Worm (Caenorhabditis elegans) whole organism, L4 larva: ENCODE results near the gene ntp-1.

ENCODE experiments used
- F37D6.2 ChIP-seq: sonication (generic microtip); optimal IDR thresholded peaks from 2 replicates; lab custom pipeline; 2016; ENCODE audit warnings: mild to moderate bottlenecking, missing genetic modification characterization, missing compliant biosample characterization
- F49E8.2 ChIP-seq: sonication (generic microtip); optimal IDR thresholded peaks from 2 replicates; lab custom pipeline; 2016; ENCODE audit warnings: missing compliant biosample characterization, mild to moderate bottlenecking, missing genetic modification characterization, borderline replicate concordance
- T20F7.1 ChIP-seq: fragments of 200-800 bp; sonication (Bioruptor generic); optimal IDR thresholded peaks from 2 replicates; lab custom pipeline; 2018; ENCODE audit warnings: mild to moderate bottlenecking, missing genetic modification characterization, missing compliant biosample characterization
- T26A8.4 ChIP-seq: fragments of 200-800 bp; sonication (Bioruptor generic); IDR thresholded peaks from 2 replicates; pipeline ENCODE4 v1.3.6; 2022; ENCODE audit warnings: missing genetic modification characterization, missing compliant biosample characterization
- ZK337.2 ChIP-seq: fragments of 200-800 bp; sonication (Bioruptor generic); IDR thresholded peaks from 2 replicates; pipeline ENCODE4 v1.3.6; 2022; ENCODE audit warnings: missing genetic modification reagents, missing genetic modification characterization, missing compliant biosample characterization
- ZK546.5 ChIP-seq, 2 experiments: sonication (generic microtip); optimal IDR thresholded peaks; 2 replicates each; lab custom pipeline; 2017; ENCODE audit warnings: missing biosample characterization in 2 of 2, missing genetic modification characterization in 2 of 2
- aha-1 ChIP-seq: fragments of 150-350 bp; peaks from one replicate; lab custom pipeline; 2014; ENCODE audit warnings: missing biosample characterization, missing genetic modification characterization
- aly-2 ChIP-seq: sonication (generic microtip); optimal IDR thresholded peaks from 2 replicates; lab custom pipeline; 2018; ENCODE audit warnings: missing biosample characterization, missing genetic modification characterization
- ama-1 ChIP-seq: fragments of 150-350 bp; optimal IDR thresholded peaks from 2 replicates; lab custom pipeline; 2014; ENCODE audit warnings: inconsistent platforms, mixed read lengths
- attf-4 ChIP-seq: sonication (generic microtip); optimal IDR thresholded peaks from 3 replicates; lab custom pipeline; 2017; ENCODE audit warnings: missing biosample characterization, missing genetic modification characterization
- ceh-32 ChIP-seq: sonication (generic microtip); optimal IDR thresholded peaks from 2 replicates; lab custom pipeline; 2016; ENCODE audit warnings: mild to moderate bottlenecking, missing genetic modification characterization, missing compliant biosample characterization; ENCODE audit not compliant: poor library complexity
- cey-2 ChIP-seq: sonication (generic microtip); optimal IDR thresholded peaks from 3 replicates; lab custom pipeline; 2017; ENCODE audit warnings: missing genetic modification characterization, mild to moderate bottlenecking, missing compliant biosample characterization, antibody characterized with exemption, borderline replicate concordance; ENCODE audit not compliant: insufficient read depth
- ctbp-1 ChIP-seq: fragments of 200-800 bp; sonication (Bioruptor generic); IDR thresholded peaks from 2 replicates; pipeline ENCODE4 v1.3.6; 2022; ENCODE audit warnings: missing genetic modification reagents, missing genetic modification characterization, missing compliant biosample characterization
- daf-19 ChIP-seq: fragments of 200-800 bp; sonication (Bioruptor generic); conservative IDR thresholded peaks from 2 replicates; pipeline ENCODE4 v1.3.6; 2022; ENCODE audit warnings: missing genetic modification characterization, missing compliant biosample characterization
- dmd-6 ChIP-seq: fragments of 200-800 bp; sonication (Bioruptor generic); IDR thresholded peaks from 2 replicates; pipeline ENCODE4 v1.3.6; 2022; ENCODE audit warnings: missing genetic modification reagents, missing genetic modification characterization, missing compliant biosample characterization
- dmd-9 ChIP-seq: fragments of 200-800 bp; sonication (Bioruptor generic); IDR thresholded peaks from 2 replicates; pipeline ENCODE4 v1.3.6; 2022; ENCODE audit warnings: missing genetic modification reagents, missing genetic modification characterization, missing compliant biosample characterization
- duxl-1 ChIP-seq: sonication (generic microtip); optimal IDR thresholded peaks from 2 replicates; lab custom pipeline; 2016; ENCODE audit warnings: mild to moderate bottlenecking, missing genetic modification characterization, moderate library complexity, missing compliant biosample characterization; ENCODE audit not compliant: poor library complexity
- egl-43 ChIP-seq: fragments of 200-800 bp; sonication (Bioruptor generic); IDR thresholded peaks from 2 replicates; pipeline ENCODE4 v1.3.6; 2022; ENCODE audit warnings: missing genetic modification reagents, missing genetic modification characterization, missing compliant biosample characterization
- fkh-10 ChIP-seq: fragments of 150-350 bp; optimal IDR thresholded peaks from 2 replicates; lab custom pipeline; 2014; ENCODE audit warnings: missing biosample characterization, missing genetic modification reagents, missing genetic modification characterization
- lim-7 ChIP-seq: fragments of 200-800 bp; sonication (Bioruptor generic); IDR thresholded peaks from 2 replicates; pipeline ENCODE4 v1.3.6; 2022; ENCODE audit warnings: missing genetic modification characterization, missing compliant biosample characterization
- lin-39 ChIP-seq: fragments of 150-350 bp; optimal IDR thresholded peaks from 2 replicates; lab custom pipeline; 2014; ENCODE audit warnings: missing biosample characterization, missing genetic modification reagents, missing genetic modification characterization
- lir-3 ChIP-seq: sonication (generic microtip); optimal IDR thresholded peaks from 2 replicates; lab custom pipeline; 2016; ENCODE audit warnings: mild to moderate bottlenecking, missing genetic modification characterization, missing compliant biosample characterization
- mes-2 ChIP-seq: sonication (generic microtip); optimal IDR thresholded peaks from 2 replicates; lab custom pipeline; 2016; ENCODE audit warnings: missing genotype, mild to moderate bottlenecking, missing genetic modification characterization, missing compliant biosample characterization; ENCODE audit not compliant: poor library complexity, severe bottlenecking
- mxl-3 ChIP-seq: fragments of 200-800 bp; sonication (Bioruptor generic); optimal IDR thresholded peaks from 2 replicates; lab custom pipeline; 2018; ENCODE audit warnings: mild to moderate bottlenecking, missing genetic modification characterization, missing compliant biosample characterization
- nhr-111 ChIP-seq: fragments of 200-800 bp; sonication (Bioruptor generic); optimal IDR thresholded peaks from 2 replicates; lab custom pipeline; 2018; ENCODE audit warnings: mild to moderate bottlenecking, missing genetic modification characterization, missing compliant biosample characterization
- nhr-237 ChIP-seq: sonication (generic microtip); optimal IDR thresholded peaks from 2 replicates; lab custom pipeline; 2017; ENCODE audit warnings: missing biosample characterization, missing genetic modification characterization
- nhr-48 ChIP-seq: sonication (generic microtip); optimal IDR thresholded peaks from 2 replicates; lab custom pipeline; 2016; ENCODE audit warnings: mild to moderate bottlenecking, missing genetic modification characterization, missing compliant biosample characterization
- nhr-6 ChIP-seq: fragments of 150-350 bp; optimal IDR thresholded peaks from 2 replicates; lab custom pipeline; 2014; ENCODE audit warnings: missing biosample characterization, missing genetic modification characterization
- pha-4 ChIP-seq, 2 experiments: fragments of 150-350 bp in 1 of 2; fragments of 200-800 bp in 1 of 2; sonication (Bioruptor generic) in 1 of 2; IDR thresholded peaks in 1 of 2; optimal IDR thresholded peaks in 1 of 2; 2 replicates each; pipeline versions ENCODE4 v1.3.6 to Lab custom; 2014 to 2022; ENCODE audit warnings: missing genetic modification characterization in 2 of 2, missing genetic modification reagents in 2 of 2, missing biosample characterization in 1 of 2, missing compliant biosample characterization in 1 of 2
- pqm-1 ChIP-seq: sonication (generic microtip); optimal IDR thresholded peaks from 2 replicates; lab custom pipeline; 2017; ENCODE audit warnings: missing biosample characterization, missing genetic modification characterization
- rbr-2 ChIP-seq: sonication (generic microtip); optimal IDR thresholded peaks from 2 replicates; lab custom pipeline; 2016; ENCODE audit warnings: missing genotype, missing genetic modification characterization, missing compliant biosample characterization
- sdz-12 ChIP-seq: fragments of 200-800 bp; sonication (Bioruptor generic); optimal IDR thresholded peaks from 2 replicates; lab custom pipeline; 2018; ENCODE audit warnings: mild to moderate bottlenecking, missing genetic modification characterization, missing compliant biosample characterization
- set-16 ChIP-seq: fragments of 200-800 bp; sonication (Bioruptor generic); IDR thresholded peaks from 2 replicates; pipeline ENCODE4 v1.3.6; 2022; ENCODE audit warnings: missing genetic modification reagents, missing genetic modification characterization, missing compliant biosample characterization
- skn-1 ChIP-seq: fragments of 150-350 bp; optimal IDR thresholded peaks from 2 replicates; lab custom pipeline; 2014; ENCODE audit warnings: missing biosample characterization, missing genetic modification characterization
- snpc-1.2 ChIP-seq: fragments of 200-800 bp; sonication (Bioruptor generic); IDR thresholded peaks from 2 replicates; pipeline ENCODE4 v1.3.6; 2022; ENCODE audit warnings: missing genetic modification reagents, missing genetic modification characterization, missing compliant biosample characterization
- tag-97 ChIP-seq: fragments of 200-800 bp; sonication (Bioruptor generic); IDR thresholded peaks from 2 replicates; pipeline ENCODE4 v1.3.6; 2022; ENCODE audit warnings: missing genetic modification characterization, missing compliant biosample characterization
- tra-1 ChIP-seq: fragments of 200-800 bp; sonication (Bioruptor generic); IDR thresholded peaks from 2 replicates; pipeline ENCODE4 v1.3.6; 2022; ENCODE audit warnings: missing genetic modification reagents, missing genetic modification characterization, missing compliant biosample characterization
- unc-130 ChIP-seq: sonication (generic microtip); optimal IDR thresholded peaks from 2 replicates; lab custom pipeline; 2016; ENCODE audit warnings: missing genetic modification reagents, missing genetic modification characterization, missing compliant biosample characterization
- unc-62 ChIP-seq, 3 experiments: fragments of 150-350 bp in 1 of 3; sonication (generic microtip); optimal IDR thresholded peaks in 2 of 3; peaks in 1 of 3; 1 replicate in 1 of 3; 2 replicates in 2 of 3; lab custom pipeline; 2014 to 2017; ENCODE audit warnings: missing biosample characterization in 3 of 3, missing genetic modification characterization in 3 of 3, missing genetic modification reagents in 3 of 3, missing genotype in 1 of 3
- vab-7 ChIP-seq: fragments of 200-800 bp; sonication (Bioruptor generic); IDR thresholded peaks from 2 replicates; pipeline ENCODE4 v1.3.6; 2022; ENCODE audit warnings: missing genetic modification reagents, missing genetic modification characterization, missing compliant biosample characterization
- zag-1 ChIP-seq: fragments of 150-350 bp; optimal IDR thresholded peaks from 2 replicates; lab custom pipeline; 2014; ENCODE audit warnings: missing biosample characterization, missing genetic modification characterization
- zfp-3 ChIP-seq: fragments of 200-800 bp; sonication (Bioruptor generic); conservative IDR thresholded peaks from 2 replicates; pipeline ENCODE4 v1.3.6; 2022; ENCODE audit warnings: missing genetic modification reagents, missing genetic modification characterization, missing compliant biosample characterization
- zip-11 ChIP-seq: fragments of 200-800 bp; sonication (Bioruptor generic); IDR thresholded peaks from 2 replicates; pipeline ENCODE4 v1.3.6; 2022; ENCODE audit warnings: missing genetic modification characterization, missing compliant biosample characterization
- ztf-7 ChIP-seq: fragments of 150-350 bp; optimal IDR thresholded peaks from 2 replicates; lab custom pipeline; 2014; ENCODE audit warnings: missing biosample characterization, missing genetic modification characterization

ntp-1 gene

DNA sequence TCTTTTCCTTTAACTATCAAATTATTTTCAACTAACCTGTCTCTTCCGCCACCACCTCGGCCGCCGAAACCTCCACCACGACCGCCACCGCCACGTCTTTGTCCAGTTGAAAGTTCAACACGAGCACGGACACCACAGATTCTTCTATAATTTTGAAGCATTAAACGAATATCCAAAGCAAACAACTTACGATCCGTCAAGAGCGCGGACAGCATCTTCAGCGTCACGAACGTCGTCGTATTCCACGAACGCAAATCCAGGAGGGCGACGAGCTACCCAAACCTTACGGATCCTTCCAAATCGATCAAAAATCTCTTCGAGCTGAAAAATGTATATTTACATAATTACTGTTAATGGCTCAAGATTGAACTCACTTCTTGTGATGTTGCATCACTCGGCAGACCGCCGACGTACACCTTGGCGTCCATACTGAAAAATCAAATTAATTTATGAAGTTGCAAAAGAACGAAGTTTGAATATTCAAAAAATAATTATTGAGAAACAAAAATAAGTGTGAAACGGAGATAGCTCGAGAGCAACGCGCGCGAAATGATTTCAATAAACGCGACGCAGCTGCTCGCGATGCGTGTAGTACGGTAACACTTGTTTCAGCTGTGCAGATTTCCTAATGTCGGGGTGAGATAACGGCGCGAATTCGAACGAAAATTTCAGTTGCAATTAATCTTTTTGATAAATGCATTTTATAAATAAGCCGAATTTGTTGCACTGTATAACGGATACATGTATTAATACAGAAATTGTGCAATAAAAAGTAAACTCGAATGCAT, 3.6 kb downstream of the ntp-1 start, which contains the start of gene rsp-6 (continued):
- TF ChIP-seq T26A8.4 (GFP tag; lab: Robert Waterston, UW) = peak; percentile 69
- no peak for TF ChIP-seq dmd-9
- TF ChIP-seq nhr-6 = peak; percentile 81
- no peak for TF ChIP-seq lin-39
- TF ChIP-seq rbr-2 (tag; lab: Kevin White, UChicago) = peak; percentile 85
- no peak for TF ChIP-seq daf-19 (GFP tag; lab: Robert Waterston, UW)
- 0 out of 2 replicates have a peak, but pooled peaks have one; percentile 14 for TF ChIP-seq snpc-1.2
- TF ChIP-seq ZK337.2 (GFP tag; lab: Robert Waterston, UW) = no peak
- peak in 1 of 2 experiments; percentile 17 for TF ChIP-seq unc-62 (GFP tag; optimal IDR thresholded peaks at IDR 0.05 in 1 of 2; lab: Kevin White, UChicago)
- TF ChIP-seq unc-62 (tag; optimal IDR thresholded peaks at IDR 0.05; lab: Kevin White, UChicago) = no peak

DNA sequence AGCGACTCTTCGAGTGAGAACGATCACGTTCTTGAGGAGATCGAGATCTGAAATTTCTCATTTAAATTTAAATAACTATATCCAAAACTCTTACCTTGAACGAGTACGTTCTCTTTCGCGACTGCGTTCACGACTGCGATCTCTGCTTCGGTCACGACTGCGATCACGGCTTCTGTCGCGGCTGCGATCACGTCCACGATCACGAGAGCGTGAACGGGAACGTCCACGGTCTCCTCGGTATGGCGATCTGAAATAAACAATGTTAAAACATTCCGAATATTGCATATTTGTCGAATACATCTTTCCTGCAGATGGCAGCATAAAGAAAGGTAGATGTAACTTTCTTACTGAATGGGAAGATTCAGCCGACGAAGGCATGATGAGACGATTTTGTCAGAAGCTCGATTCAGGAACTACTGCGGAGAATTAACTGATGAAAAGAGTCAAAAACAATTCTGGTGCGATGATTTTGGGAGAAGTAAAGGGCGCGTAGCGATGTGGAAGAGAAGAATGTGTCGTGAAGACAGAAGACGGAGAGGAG, 4.4 kb downstream of the ntp-1 start:
- TF ChIP-seq fkh-10 (GFP tag; lab: Kevin White, UChicago) = no peak
- peak; percentile 59 for TF ChIP-seq aha-1 (tag; lab: Kevin White, UChicago)
- TF ChIP-seq set-16 (GFP tag; lab: Robert Waterston, UW) = 0 out of 2 replicates have a peak, but pooled peaks have one; percentile 12
- no peak for TF ChIP-seq cey-2 (tag; lab: Kevin White, UChicago)
- no peak for TF ChIP-seq zip-11 (GFP tag; lab: Robert Waterston, UW)
- TF ChIP-seq egl-43 (GFP tag; lab: Robert Waterston, UW) = peak; percentile 3; the same call in 1 of the 2 replicates
- TF ChIP-seq F49E8.2 (tag; lab: Kevin White, UChicago) = no peak
- TF ChIP-seq mes-2 (tag; lab: Kevin White, UChicago) = no peak
- TF ChIP-seq snpc-1.2 = no peak
- TF ChIP-seq, all 104 proteins: peak for 3

DNA sequence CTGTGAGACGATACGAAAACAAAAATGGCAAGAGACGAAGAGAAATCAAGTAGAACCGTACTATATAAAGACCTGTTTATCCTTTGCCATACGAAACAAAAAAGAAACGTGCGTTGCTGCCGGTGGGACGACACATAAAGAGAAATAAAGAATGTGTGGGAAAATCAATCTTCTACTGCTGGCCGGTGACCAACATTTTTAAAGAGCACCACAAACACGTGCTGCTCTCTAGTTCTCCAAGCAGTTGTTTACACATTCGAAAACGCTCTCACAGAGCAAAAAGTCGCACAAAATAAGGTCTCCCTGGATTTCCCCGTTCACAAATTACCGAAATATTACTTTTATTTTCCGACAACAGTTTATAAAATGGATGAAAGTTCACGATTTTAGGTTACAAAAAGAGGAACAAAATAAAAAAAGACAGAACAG, 5.1 kb downstream of the ntp-1 start, which contains the start of gene imp-3:
Gene imp-3, minus strand, starts transcription at position 93 of the 429 bp plus-strand sequence.
- TF ChIP-seq lir-3 (tag; lab: Kevin White, UChicago) = no peak
- TF ChIP-seq dmd-6 (GFP tag; lab: Robert Waterston, UW) = peak; percentile 52
- peak; percentile 22; the same call in 1 of the 2 replicates for TF ChIP-seq ctbp-1 (GFP tag; lab: Robert Waterston, UW)
- TF ChIP-seq sdz-12 (GFP tag; lab: Kevin White, UChicago) = no peak
- TF ChIP-seq pha-4 (GFP tag; IDR thresholded peaks at IDR 0.05; lab: Robert Waterston, UW) = peak; percentile 71; the same call in 1 of the 2 replicates
- peak; percentile 49 for TF ChIP-seq pha-4 (tag; optimal IDR thresholded peaks at IDR 0.05; lab: Kevin White, UChicago)
- TF ChIP-seq attf-4 (tag; lab: Kevin White, UChicago) = no peak
- TF ChIP-seq nhr-111 = peak; percentile 40
- no peak; the same call in 1 of the 2 replicates for TF ChIP-seq lim-7 (GFP tag; lab: Robert Waterston, UW)
- no peak for TF ChIP-seq zag-1 (tag; lab: Kevin White, UChicago)
- TF ChIP-seq F37D6.2 (tag; lab: Kevin White, UChicago) = no peak
- TF ChIP-seq skn-1 = no peak
- TF ChIP-seq nhr-48 (tag; lab: Kevin White, UChicago) = no peak
- TF ChIP-seq ceh-32 (tag; lab: Kevin White, UChicago) = no peak
- TF ChIP-seq vab-7 = no peak
- no peak for TF ChIP-seq ztf-7
- no peak for TF ChIP-seq ZK546.5 (tag; optimal IDR thresholded peaks at IDR 0.05; lab: Kevin White, UChicago)
- no peak for TF ChIP-seq set-16 (GFP tag; lab: Robert Waterston, UW)
- TF ChIP-seq zfp-3 (GFP tag; lab: Robert Waterston, UW) = peak; percentile 53
- TF ChIP-seq tra-1 (GFP tag; lab: Robert Waterston, UW) = peak; percentile 74
- TF ChIP-seq snpc-1.2 = peak; percentile 30; the same call in 1 of the 2 replicates
- TF ChIP-seq unc-130 = no peak
- no peak for TF ChIP-seq tag-97 (GFP tag; lab: Robert Waterston, UW)
- TF ChIP-seq T20F7.1 (GFP tag; lab: Kevin White, UChicago) = peak; percentile 69
- TF ChIP-seq ama-1 (lab: Kevin White, UChicago) = peak; percentile 97
- no peak for TF ChIP-seq aly-2 (tag; lab: Kevin White, UChicago)
- TF ChIP-seq nhr-237 (tag; lab: Kevin White, UChicago) = no peak
- TF ChIP-seq pqm-1 (tag; lab: Kevin White, UChicago) = no peak
- TF ChIP-seq ZK337.2 (GFP tag; lab: Robert Waterston, UW) = no peak
- TF ChIP-seq mxl-3 (GFP tag; lab: Kevin White, UChicago) = peak; percentile 84
- TF ChIP-seq egl-43 (GFP tag; lab: Robert Waterston, UW) = 0 out of 2 replicates have a peak, but pooled peaks have one; percentile 27
- TF ChIP-seq duxl-1 = no peak
